Worm (Caenorhabditis elegans) whole organism, L4 larva: ENCODE measurements around the gene Y41C4A.18.
A peak's percentile ranks its signal among the peaks of the same experiment; 100 is the strongest.

Experiments
- D1046.2 ChIP-seq: fragments of 200-800 bp; sonication (Bioruptor generic); IDR thresholded peaks from 2 replicates; pipeline ENCODE4 v1.3.6; 2022; ENCODE audit warnings: missing genetic modification characterization, missing compliant biosample characterization
- F10B5.3 ChIP-seq: sonication (generic microtip); optimal IDR thresholded peaks from 2 replicates; lab custom pipeline; 2016; ENCODE audit warnings: mild to moderate bottlenecking, missing genetic modification characterization, missing compliant biosample characterization
- F26F4.8 ChIP-seq: fragments of 200-800 bp; sonication (Bioruptor generic); conservative IDR thresholded peaks from 2 replicates; pipeline ENCODE4 v1.3.6; 2022; ENCODE audit warnings: missing genetic modification characterization, missing compliant biosample characterization
- T26A8.4 ChIP-seq: fragments of 200-800 bp; sonication (Bioruptor generic); IDR thresholded peaks from 2 replicates; pipeline ENCODE4 v1.3.6; 2022; ENCODE audit warnings: missing genetic modification characterization, missing compliant biosample characterization
- Y5F2A.4 ChIP-seq: fragments of 200-800 bp; sonication (Bioruptor generic); optimal IDR thresholded peaks from 2 replicates; lab custom pipeline; 2018; ENCODE audit warnings: mild to moderate bottlenecking, missing genetic modification characterization, missing compliant biosample characterization
- ZK546.5 ChIP-seq, 2 experiments: sonication (generic microtip); optimal IDR thresholded peaks; 2 replicates each; lab custom pipeline; 2017; ENCODE audit warnings: missing biosample characterization in 2 of 2, missing genetic modification characterization in 2 of 2
- aha-1 ChIP-seq: fragments of 150-350 bp; peaks from one replicate; lab custom pipeline; 2014; ENCODE audit warnings: missing biosample characterization, missing genetic modification characterization
- ama-1 ChIP-seq: fragments of 150-350 bp; optimal IDR thresholded peaks from 2 replicates; lab custom pipeline; 2014; ENCODE audit warnings: inconsistent platforms, mixed read lengths
- ceh-20 ChIP-seq: fragments of 200-800 bp; sonication (Bioruptor generic); IDR thresholded peaks from 2 replicates; pipeline ENCODE4 v1.3.6; 2022; ENCODE audit warnings: missing genetic modification reagents, missing genetic modification characterization, missing compliant biosample characterization
- ceh-44 ChIP-seq: fragments of 200-800 bp; sonication (Bioruptor generic); IDR thresholded peaks from 2 replicates; pipeline ENCODE4 v1.3.6; 2022; ENCODE audit warnings: missing genetic modification reagents, missing genetic modification characterization, missing compliant biosample characterization
- ceh-82 ChIP-seq: sonication (generic microtip); optimal IDR thresholded peaks from 2 replicates; lab custom pipeline; 2017; ENCODE audit warnings: missing biosample characterization, missing genetic modification characterization
- ces-1 ChIP-seq: fragments of 150-350 bp; sonication (generic microtip); optimal IDR thresholded peaks from 4 replicates; lab custom pipeline; 2014; ENCODE audit warnings: missing biosample characterization, missing genetic modification reagents, missing genetic modification characterization
- daf-12 ChIP-seq: fragments of 150-350 bp; optimal IDR thresholded peaks from 2 replicates; lab custom pipeline; 2014; ENCODE audit warnings: missing biosample characterization, missing genetic modification reagents, missing genetic modification characterization
- daf-19 ChIP-seq: fragments of 200-800 bp; sonication (Bioruptor generic); conservative IDR thresholded peaks from 2 replicates; pipeline ENCODE4 v1.3.6; 2022; ENCODE audit warnings: missing genetic modification characterization, missing compliant biosample characterization
- daf-8 ChIP-seq: fragments of 200-800 bp; sonication (Bioruptor generic); IDR thresholded peaks from 2 replicates; pipeline ENCODE4 v1.3.6; 2022; ENCODE audit warnings: missing genetic modification characterization, missing compliant biosample characterization
- dpl-1 ChIP-seq: fragments of 150-350 bp; optimal IDR thresholded peaks from 2 replicates; lab custom pipeline; 2014; ENCODE audit warnings: missing biosample characterization, missing genetic modification reagents, missing genetic modification characterization
- dve-1 ChIP-seq: sonication (generic microtip); optimal IDR thresholded peaks from 2 replicates; lab custom pipeline; 2017; ENCODE audit warnings: antibody characterized with exemption, mild to moderate bottlenecking, missing genetic modification characterization, missing compliant biosample characterization; ENCODE audit not compliant: insufficient read depth
- egl-27 ChIP-seq: sonication (generic microtip); optimal IDR thresholded peaks from 3 replicates; lab custom pipeline; 2017; ENCODE audit warnings: missing biosample characterization, missing genetic modification reagents, missing genetic modification characterization
- hlh-30 ChIP-seq: sonication (generic microtip); optimal IDR thresholded peaks from 2 replicates; lab custom pipeline; 2017; ENCODE audit warnings: antibody characterized with exemption, mild to moderate bottlenecking, missing genetic modification characterization, missing compliant biosample characterization; ENCODE audit not compliant: insufficient read depth
- lim-7 ChIP-seq: fragments of 200-800 bp; sonication (Bioruptor generic); IDR thresholded peaks from 2 replicates; pipeline ENCODE4 v1.3.6; 2022; ENCODE audit warnings: missing genetic modification characterization, missing compliant biosample characterization
- lin-1 ChIP-seq: fragments of 200-800 bp; sonication (Bioruptor generic); IDR thresholded peaks from 2 replicates; pipeline ENCODE4 v1.3.6; 2022; ENCODE audit warnings: missing genetic modification reagents, missing genetic modification characterization, missing compliant biosample characterization
- lin-15B ChIP-seq: fragments of 150-350 bp; sonication (generic microtip); optimal IDR thresholded peaks from 3 replicates; lab custom pipeline; 2014; ENCODE audit warnings: missing biosample characterization, missing genetic modification characterization
- lin-38 ChIP-seq: fragments of 200-800 bp; sonication (Bioruptor generic); IDR thresholded peaks from 2 replicates; pipeline ENCODE4 v1.3.6; 2022; ENCODE audit warnings: missing genetic modification reagents, missing genetic modification characterization, missing compliant biosample characterization
- lin-39 ChIP-seq: fragments of 150-350 bp; optimal IDR thresholded peaks from 2 replicates; lab custom pipeline; 2014; ENCODE audit warnings: missing biosample characterization, missing genetic modification reagents, missing genetic modification characterization
- madf-5 ChIP-seq, 2 experiments: fragments of 200-800 bp; sonication (Bioruptor generic); IDR thresholded peaks; 2 replicates each; pipeline ENCODE4 v1.3.6; 2022; ENCODE audit warnings: missing compliant biosample characterization in 2 of 2, missing genetic modification characterization in 2 of 2
- madf-9 ChIP-seq: fragments of 200-800 bp; sonication (Bioruptor generic); conservative IDR thresholded peaks from 2 replicates; pipeline ENCODE4 v1.3.6; 2022; ENCODE audit warnings: missing genetic modification reagents, missing genetic modification characterization, missing compliant biosample characterization
- mdl-1 ChIP-seq, 2 experiments: fragments of 150-350 bp in 1 of 2; sonication (generic microtip) in 1 of 2; optimal IDR thresholded peaks; 2 replicates each; lab custom pipeline; 2014 to 2017; ENCODE audit warnings: missing biosample characterization in 2 of 2, missing genetic modification characterization in 2 of 2
- mep-1 ChIP-seq: fragments of 150-350 bp; sonication (generic microtip); optimal IDR thresholded peaks from 3 replicates; lab custom pipeline; 2014; ENCODE audit warnings: missing biosample characterization, missing genetic modification characterization
- mes-2 ChIP-seq: sonication (generic microtip); optimal IDR thresholded peaks from 2 replicates; lab custom pipeline; 2016; ENCODE audit warnings: missing genotype, mild to moderate bottlenecking, missing genetic modification characterization, missing compliant biosample characterization; ENCODE audit not compliant: poor library complexity, severe bottlenecking
- mxl-2 ChIP-seq: fragments of 200-800 bp; sonication (Bioruptor generic); conservative IDR thresholded peaks from 2 replicates; pipeline ENCODE4 v1.3.6; 2022; ENCODE audit warnings: missing genetic modification reagents, missing genetic modification characterization, missing compliant biosample characterization
- nhr-11 ChIP-seq: fragments of 150-350 bp; optimal IDR thresholded peaks from 2 replicates; lab custom pipeline; 2014; ENCODE audit warnings: missing biosample characterization, missing genetic modification characterization
- nhr-237 ChIP-seq: sonication (generic microtip); optimal IDR thresholded peaks from 2 replicates; lab custom pipeline; 2017; ENCODE audit warnings: missing biosample characterization, missing genetic modification characterization
- nhr-25 ChIP-seq: sonication (generic microtip); optimal IDR thresholded peaks from 2 replicates; lab custom pipeline; 2017; ENCODE audit warnings: missing genetic modification characterization, mild to moderate bottlenecking, missing compliant biosample characterization, antibody characterized with exemption, moderate library complexity, borderline replicate concordance; ENCODE audit not compliant: insufficient read depth
- nhr-41 ChIP-seq: fragments of 200-800 bp; sonication (Bioruptor generic); IDR thresholded peaks from 2 replicates; pipeline ENCODE4 v1.3.6; 2022; ENCODE audit warnings: missing genetic modification reagents, missing genetic modification characterization, missing compliant biosample characterization
- pha-4 ChIP-seq, 2 experiments: fragments of 150-350 bp in 1 of 2; fragments of 200-800 bp in 1 of 2; sonication (Bioruptor generic) in 1 of 2; IDR thresholded peaks in 1 of 2; optimal IDR thresholded peaks in 1 of 2; 2 replicates each; pipeline versions ENCODE4 v1.3.6 to Lab custom; 2014 to 2022; ENCODE audit warnings: missing genetic modification characterization in 2 of 2, missing genetic modification reagents in 2 of 2, missing biosample characterization in 1 of 2, missing compliant biosample characterization in 1 of 2
- php-3 ChIP-seq: fragments of 200-800 bp; sonication (Bioruptor generic); IDR thresholded peaks from 2 replicates; pipeline ENCODE4 v1.3.6; 2022; ENCODE audit warnings: missing genetic modification reagents, missing genetic modification characterization, missing compliant biosample characterization
- rbr-2 ChIP-seq: sonication (generic microtip); optimal IDR thresholded peaks from 2 replicates; lab custom pipeline; 2016; ENCODE audit warnings: missing genotype, missing genetic modification characterization, missing compliant biosample characterization
- snpc-1.2 ChIP-seq: fragments of 200-800 bp; sonication (Bioruptor generic); IDR thresholded peaks from 2 replicates; pipeline ENCODE4 v1.3.6; 2022; ENCODE audit warnings: missing genetic modification reagents, missing genetic modification characterization, missing compliant biosample characterization
- spr-1 ChIP-seq: sonication (generic microtip); optimal IDR thresholded peaks from 2 replicates; lab custom pipeline; 2016; ENCODE audit warnings: mild to moderate bottlenecking, missing genetic modification characterization, missing compliant biosample characterization
- spr-3 ChIP-seq: fragments of 200-800 bp; sonication (Bioruptor generic); optimal IDR thresholded peaks from 2 replicates; lab custom pipeline; 2018; ENCODE audit warnings: mild to moderate bottlenecking, missing genetic modification characterization, missing compliant biosample characterization
- unc-39 ChIP-seq: sonication (generic microtip); optimal IDR thresholded peaks from 2 replicates; lab custom pipeline; 2017; ENCODE audit warnings: missing biosample characterization, missing genetic modification characterization
- unc-62 ChIP-seq, 3 experiments: fragments of 150-350 bp in 1 of 3; sonication (generic microtip); optimal IDR thresholded peaks in 2 of 3; peaks in 1 of 3; 1 replicate in 1 of 3; 2 replicates in 2 of 3; lab custom pipeline; 2014 to 2017; ENCODE audit warnings: missing biosample characterization in 3 of 3, missing genetic modification characterization in 3 of 3, missing genetic modification reagents in 3 of 3, missing genotype in 1 of 3
- zag-1 ChIP-seq: fragments of 150-350 bp; optimal IDR thresholded peaks from 2 replicates; lab custom pipeline; 2014; ENCODE audit warnings: missing biosample characterization, missing genetic modification characterization
- ztf-7 ChIP-seq: fragments of 150-350 bp; optimal IDR thresholded peaks from 2 replicates; lab custom pipeline; 2014; ENCODE audit warnings: missing biosample characterization, missing genetic modification characterization

Gene Y41C4A.18

DNA sequence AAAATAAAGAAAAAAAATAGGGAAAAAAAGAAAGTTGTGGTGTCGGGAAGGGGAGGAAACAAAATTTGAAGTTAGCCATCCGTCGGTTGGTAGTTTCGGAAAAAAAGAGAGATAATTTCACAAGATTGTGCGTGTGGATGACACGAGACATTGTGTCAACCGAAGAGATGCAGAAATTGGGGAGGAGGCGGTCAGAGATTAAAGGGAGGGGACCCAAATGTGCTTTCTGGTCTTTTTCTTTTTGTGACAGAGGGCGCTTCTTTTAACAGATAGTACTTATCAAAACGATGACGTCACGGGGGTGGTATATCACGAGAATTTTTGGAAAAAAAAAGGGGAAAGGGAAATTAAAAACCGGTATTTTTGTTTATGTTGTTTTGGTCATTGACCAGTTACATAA is 8.1 kb downstream of the Y41C4A.18 start (continued):
- no peak for TF ChIP-seq ceh-82 (tag; lab: Kevin White, UChicago)
- TF ChIP-seq mep-1 (tag; lab: Kevin White, UChicago): peak; percentile 30
- TF ChIP-seq lin-1 (GFP tag; lab: Robert Waterston, UW): no peak
- TF ChIP-seq spr-1 (tag; lab: Kevin White, UChicago): no peak
- TF ChIP-seq nhr-25 (tag; lab: Kevin White, UChicago): no peak
- no peak for TF ChIP-seq F10B5.3 (tag; lab: Kevin White, UChicago)
- no peak for TF ChIP-seq madf-5 (GFP tag; IDR thresholded peaks at IDR 0.05; lab: Robert Waterston, UW)
- TF ChIP-seq zag-1 (tag; lab: Kevin White, UChicago): no peak
- peak; percentile 6 for TF ChIP-seq dve-1
- TF ChIP-seq lin-39: peak; percentile 42
- TF ChIP-seq nhr-237: no peak
- TF ChIP-seq unc-39: no peak
- TF ChIP-seq unc-62 (GFP tag; optimal IDR thresholded peaks at IDR 0.05 in 1 of 2; lab: Kevin White, UChicago): peak in 1 of 2 experiments; percentile 65
- TF ChIP-seq unc-62 (tag; optimal IDR thresholded peaks at IDR 0.05; lab: Kevin White, UChicago): no peak

DNA sequence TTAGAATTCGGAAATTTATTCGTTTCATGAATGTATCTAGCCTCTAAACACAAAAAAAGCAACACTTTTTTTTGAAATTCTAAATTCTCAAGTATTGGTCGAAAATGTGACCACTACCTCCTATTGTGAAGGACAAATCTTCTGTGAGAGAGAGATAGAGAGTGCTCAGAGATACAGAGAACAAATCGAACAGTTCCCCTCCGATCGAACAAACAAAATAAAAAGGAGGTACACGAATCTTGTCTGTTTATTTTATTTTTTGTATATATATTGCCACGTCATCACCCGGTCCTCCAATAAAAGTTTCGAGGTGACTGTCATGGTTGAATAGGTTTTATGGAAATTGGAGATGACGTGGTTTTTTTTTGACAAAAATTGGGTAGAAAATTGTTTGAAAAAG is 10.5 kb downstream of the Y41C4A.18 start:
- no peak for TF ChIP-seq ama-1 (lab: Kevin White, UChicago)
- TF ChIP-seq nhr-11 (tag; lab: Kevin White, UChicago): no peak
- peak; percentile 46 for TF ChIP-seq aha-1 (tag; lab: Kevin White, UChicago)
- no peak for TF ChIP-seq Y5F2A.4 (GFP tag; lab: Kevin White, UChicago)
- no peak for TF ChIP-seq daf-12 (tag; lab: Kevin White, UChicago)
- TF ChIP-seq pha-4 (GFP tag; IDR thresholded peaks at IDR 0.05; lab: Robert Waterston, UW): no peak
- peak; percentile 71 for TF ChIP-seq pha-4 (tag; optimal IDR thresholded peaks at IDR 0.05; lab: Kevin White, UChicago)
- peak; percentile 3 for TF ChIP-seq dpl-1 (GFP tag; lab: Kevin White, UChicago)
- TF ChIP-seq zag-1 (tag; lab: Kevin White, UChicago): no peak
- no peak for TF ChIP-seq ZK546.5 (tag; optimal IDR thresholded peaks at IDR 0.05; lab: Kevin White, UChicago)
- no peak for TF ChIP-seq F26F4.8 (GFP tag; lab: Robert Waterston, UW)

DNA sequence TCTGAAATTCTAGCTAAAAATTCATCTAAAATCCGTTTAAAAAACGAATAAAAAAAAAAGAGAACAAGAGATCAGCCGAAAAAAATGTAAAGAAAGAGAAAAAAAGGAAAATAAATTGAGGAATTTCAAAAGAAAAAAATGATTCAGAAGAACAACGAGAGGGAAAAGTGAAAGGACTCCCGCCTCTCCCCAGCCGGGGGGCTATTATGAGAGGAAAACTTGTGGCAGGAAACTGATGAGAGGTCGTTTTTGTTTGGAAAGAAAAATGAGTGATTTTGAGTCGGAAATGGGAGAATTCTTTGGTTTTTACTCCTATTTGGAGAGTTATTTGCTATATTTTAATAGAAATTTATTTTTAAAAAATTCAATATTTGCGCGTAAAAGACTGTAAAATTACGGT is 11.8 kb downstream of the Y41C4A.18 start:
- TF ChIP-seq mes-2 (no peak), ces-1 (GFP tag; lab: Kevin White, UChicago) (no peak), nhr-237 (no peak), nhr-11 (tag; lab: Kevin White, UChicago) (no peak), ceh-44 (no peak), hlh-30 (tag; lab: Kevin White, UChicago) (no peak), lim-7 (GFP tag; lab: Robert Waterston, UW) (no peak), rbr-2 (tag; lab: Kevin White, UChicago) (no peak), php-3 (GFP tag; lab: Robert Waterston, UW) (no peak), daf-8 (GFP tag; lab: Robert Waterston, UW) (no peak), lin-15B (tag; lab: Kevin White, UChicago) (no peak), spr-1 (tag; lab: Kevin White, UChicago) (no peak), snpc-1.2 (GFP tag; lab: Robert Waterston, UW) (no peak), dpl-1 (GFP tag; lab: Kevin White, UChicago) (no peak), egl-27 (tag; lab: Kevin White, UChicago) (no peak)

DNA sequence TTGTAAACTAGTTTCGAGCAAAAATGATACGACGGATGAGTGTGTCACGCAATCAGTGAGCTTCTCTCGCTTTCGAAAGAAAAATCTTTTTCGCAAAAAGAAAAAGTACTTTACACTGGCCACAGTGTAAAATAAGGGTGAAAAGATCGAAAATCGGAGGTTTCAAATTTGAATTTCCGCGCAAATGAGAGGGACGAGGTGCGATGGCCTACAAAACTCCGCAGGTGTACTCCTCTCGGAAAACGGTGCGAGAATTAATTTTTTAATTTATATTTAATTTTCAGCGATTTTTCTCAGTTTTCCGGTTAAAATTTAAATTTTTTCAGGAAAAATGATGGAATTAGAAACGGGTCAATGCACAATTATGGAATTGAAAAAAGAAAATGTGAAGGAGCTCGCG is 16.3 kb downstream of the Y41C4A.18 start, which contains the start of gene mrt-2:
Gene mrt-2 (plus strand): TSS at position 49 of the 400 bp plus-strand sequence.
- TF ChIP-seq madf-9 (GFP tag; lab: Robert Waterston, UW) (no peak), dpl-1 (GFP tag; lab: Kevin White, UChicago) (peak; percentile 97), nhr-25 (tag; lab: Kevin White, UChicago) (peak; percentile 16), pha-4 (GFP tag; IDR thresholded peaks at IDR 0.05; lab: Robert Waterston, UW) (0 out of 2 replicates have a peak, but pooled peaks have one; percentile 60), pha-4 (tag; optimal IDR thresholded peaks at IDR 0.05; lab: Kevin White, UChicago) (peak; percentile 16), daf-8 (GFP tag; lab: Robert Waterston, UW) (no peak), lin-38 (GFP tag; lab: Robert Waterston, UW) (peak; percentile 70), mdl-1 (tag; optimal IDR thresholded peaks at IDR 0.05; lab: Kevin White, UChicago) (no peak), spr-3 (GFP tag; lab: Kevin White, UChicago) (no peak), unc-62 (GFP tag; optimal IDR thresholded peaks at IDR 0.05 in 1 of 2; lab: Kevin White, UChicago) (no peak), unc-62 (tag; optimal IDR thresholded peaks at IDR 0.05; lab: Kevin White, UChicago) (no peak), mxl-2 (GFP tag; lab: Robert Waterston, UW) (no peak), ztf-7 (tag; lab: Kevin White, UChicago) (peak; percentile 16), T26A8.4 (GFP tag; lab: Robert Waterston, UW) (0 out of 2 replicates have a peak, but pooled peaks have one; percentile 48), D1046.2 (no peak), daf-19 (GFP tag; lab: Robert Waterston, UW) (no peak), ceh-20 (GFP tag; lab: Robert Waterston, UW) (0 out of 2 replicates have a peak, but pooled peaks have one; percentile 17), nhr-41 (GFP tag; lab: Robert Waterston, UW) (no peak)
